Fruit fly (Drosophila melanogaster) whole organism, adult: Measurements from ENCODE around the gene CG14995.

Source experiments
- CG12768 ChIP-seq: fragments of 200-800 bp; sonication (Bioruptor generic); optimal IDR thresholded peaks from 2 replicates; lab custom pipeline; 2017; ENCODE audit warnings: missing biosample characterization, missing genetic modification characterization, mild to moderate bottlenecking, moderate library complexity, missing genetic modification reagents
- CG1620 ChIP-seq: fragments of 200-800 bp; sonication (Bioruptor generic); optimal IDR thresholded peaks from 2 replicates; lab custom pipeline; 2016; ENCODE audit warnings: missing biosample characterization, missing genetic modification characterization
- CG7045 ChIP-seq: fragments of 200-800 bp; sonication (Bioruptor generic); optimal IDR thresholded peaks from 2 replicates; lab custom pipeline; 2017; ENCODE audit warnings: missing biosample characterization, mild to moderate bottlenecking, missing genetic modification characterization
- CG7101 ChIP-seq: fragments of 200-800 bp; sonication (Bioruptor generic); optimal IDR thresholded peaks from 2 replicates; lab custom pipeline; 2018; ENCODE audit warnings: missing biosample characterization, mild to moderate bottlenecking, missing genetic modification characterization, moderate library complexity
- Hr96 ChIP-seq: fragments of 200-800 bp; sonication (Bioruptor generic); optimal IDR thresholded peaks from 2 replicates; lab custom pipeline; 2016; ENCODE audit warnings: missing biosample characterization, missing genetic modification characterization
- bab1 ChIP-seq: fragments of 200-800 bp; sonication (Bioruptor generic); optimal IDR thresholded peaks from 3 replicates; lab custom pipeline; 2019; ENCODE audit warnings: missing biosample characterization, mild to moderate bottlenecking, missing genetic modification characterization, moderate library complexity
- cic ChIP-seq: fragments of 200-800 bp; sonication (Bioruptor generic); optimal IDR thresholded peaks from 2 replicates; lab custom pipeline; 2017; ENCODE audit warnings: missing biosample characterization, mild to moderate bottlenecking, missing genetic modification characterization, moderate library complexity
- tj ChIP-seq: fragments of 200-800 bp; sonication (Bioruptor generic); optimal IDR thresholded peaks from 3 replicates; lab custom pipeline; 2017; ENCODE audit warnings: missing biosample characterization, mild to moderate bottlenecking, missing genetic modification characterization, moderate library complexity
- toe ChIP-seq: fragments of 200-800 bp; sonication (Bioruptor generic); optimal IDR thresholded peaks from 2 replicates; lab custom pipeline; 2016; ENCODE audit warnings: missing biosample characterization, missing genetic modification characterization

DNA sequence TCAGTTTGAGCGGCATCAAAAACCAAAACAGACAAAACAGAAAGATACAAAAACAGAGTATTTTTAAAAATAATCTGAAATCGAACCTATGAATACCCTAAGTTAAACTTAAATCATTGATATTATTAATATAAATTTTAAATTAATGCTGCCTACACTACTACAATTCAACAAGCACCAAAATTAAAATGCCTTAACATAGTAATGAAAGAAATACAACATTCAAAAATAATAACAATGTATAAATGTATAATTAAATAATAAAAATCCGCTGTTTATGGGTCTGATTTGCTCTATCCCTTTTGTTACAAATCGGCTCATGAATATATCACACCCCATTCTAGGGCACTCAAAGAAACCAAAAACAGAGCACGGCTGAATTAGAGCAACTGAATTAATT lies 54.0 kb downstream of the CG14995 start:
- TF ChIP-seq CG12768 (no peak), cic (no peak), CG7045 (GFP tag; lab: Kevin White, UChicago) (no peak), tj (GFP tag; lab: Kevin White, UChicago) (no peak), Hr96 (GFP tag; lab: Kevin White, UChicago) (no peak), bab1 (GFP tag; lab: Kevin White, UChicago) (no peak), CG7101 (tag; lab: Kevin White, UChicago) (no peak), toe (GFP tag; lab: Kevin White, UChicago) (no peak), CG1620 (GFP tag; lab: Kevin White, UChicago) (no peak)
